Worm (Caenorhabditis elegans) whole organism, L3 larva: ENCODE measurements around the gene F53C3.4.

Experiments used
- ceh-28 ChIP-seq: fragments of 150-350 bp; optimal IDR thresholded peaks from 2 replicates; lab custom pipeline; 2014; ENCODE audit warnings: missing biosample characterization, missing genetic modification reagents, missing genetic modification characterization
- egl-27 ChIP-seq: sonication (generic microtip); optimal IDR thresholded peaks from 4 replicates; lab custom pipeline; 2017; ENCODE audit warnings: missing biosample characterization, missing genetic modification reagents, missing genetic modification characterization
- nfya-1 ChIP-seq: sonication (generic microtip); optimal IDR thresholded peaks from 2 replicates; lab custom pipeline; 2017; ENCODE audit warnings: missing genetic modification characterization, mild to moderate bottlenecking, missing compliant biosample characterization, antibody characterized with exemption, moderate library complexity; ENCODE audit not compliant: insufficient read depth
- ztf-4 ChIP-seq: fragments of 150-350 bp; optimal IDR thresholded peaks from 2 replicates; lab custom pipeline; 2014; ENCODE audit warnings: missing biosample characterization, missing genetic modification characterization

- no peak for TF ChIP-seq ztf-4 (tag; lab: Kevin White, UChicago)
- TF ChIP-seq nfya-1 (tag; lab: Kevin White, UChicago) = no peak
- no peak for TF ChIP-seq egl-27 (tag; lab: Kevin White, UChicago)
- TF ChIP-seq ceh-28 (tag; lab: Kevin White, UChicago) = no peak
Observed at ce11 chrII:3879945-3880344, 21.3 kb upstream of the F53C3.4 start, which contains the start of gene nhr-166.
